Fruit fly (Drosophila melanogaster) whole organism, embryonic: ENCODE data around the gene CycB3.

Experiments
- ATbp ChIP-seq: fragments of 200-800 bp; sonication (Bioruptor generic); optimal IDR thresholded peaks from 2 replicates; lab custom pipeline; 2017; ENCODE audit warnings: missing biosample characterization, mild to moderate bottlenecking, missing genetic modification characterization, missing genetic modification reagents
- BEAF-32 ChIP-seq: fragments of 200-800 bp; sonication (Bioruptor generic); optimal IDR thresholded peaks from 3 replicates; lab custom pipeline; 2017; ENCODE audit warnings: missing biosample characterization, missing genetic modification characterization, mild to moderate bottlenecking, moderate library complexity, missing genetic modification reagents
- Bdp1 ChIP-seq: fragments of 200-800 bp; sonication (Bioruptor generic); optimal IDR thresholded peaks from 3 replicates; lab custom pipeline; 2016; ENCODE audit warnings: missing biosample characterization, missing genetic modification characterization
- Blimp-1 ChIP-seq: fragments of 200-800 bp; sonication (Bioruptor generic); optimal IDR thresholded peaks from 3 replicates; lab custom pipeline; 2018; ENCODE audit warnings: missing biosample characterization, missing genetic modification characterization, mild to moderate bottlenecking, moderate library complexity, missing genetic modification reagents
- CG10147 ChIP-seq: fragments of 200-800 bp; sonication (Bioruptor generic); optimal IDR thresholded peaks from 2 replicates; lab custom pipeline; 2019; ENCODE audit warnings: missing biosample characterization, mild to moderate bottlenecking, missing genetic modification characterization, moderate library complexity
- CG13123 ChIP-seq: fragments of 200-800 bp; sonication (Bioruptor generic); optimal IDR thresholded peaks from 2 replicates; lab custom pipeline; 2016; ENCODE audit warnings: missing biosample characterization, missing genetic modification characterization
- CG14710 ChIP-seq: fragments of 200-800 bp; sonication (Bioruptor generic); optimal IDR thresholded peaks from 3 replicates; lab custom pipeline; 2019; ENCODE audit warnings: missing biosample characterization, mild to moderate bottlenecking, missing genetic modification characterization, moderate library complexity
- CG15011 ChIP-seq: fragments of 200-800 bp; sonication (Bioruptor generic); optimal IDR thresholded peaks from 3 replicates; lab custom pipeline; 2018; ENCODE audit warnings: missing biosample characterization, mild to moderate bottlenecking, missing genetic modification characterization
- CG1529 ChIP-seq: fragments of 200-800 bp; sonication (Bioruptor generic); optimal IDR thresholded peaks from 3 replicates; lab custom pipeline; 2018; ENCODE audit warnings: missing biosample characterization, missing genetic modification characterization
- CG17912 ChIP-seq: fragments of 200-800 bp; sonication (Bioruptor generic); optimal IDR thresholded peaks from 2 replicates; lab custom pipeline; 2018; ENCODE audit warnings: missing biosample characterization, mild to moderate bottlenecking, missing genetic modification characterization
- CG18764 ChIP-seq: fragments of 200-800 bp; sonication (Bioruptor generic); optimal IDR thresholded peaks from 3 replicates; lab custom pipeline; 2016; ENCODE audit warnings: missing biosample characterization, missing genetic modification characterization
- CG2712 ChIP-seq: fragments of 200-800 bp; optimal IDR thresholded peaks from 3 replicates; lab custom pipeline; 2019; ENCODE audit warnings: missing biosample characterization, mild to moderate bottlenecking, missing genetic modification characterization, moderate library complexity
- CG2875 ChIP-seq: fragments of 200-800 bp; sonication (Bioruptor generic); optimal IDR thresholded peaks from 2 replicates; lab custom pipeline; 2017; ENCODE audit warnings: missing biosample characterization, mild to moderate bottlenecking, missing genetic modification characterization, missing genetic modification reagents
- CG30403 ChIP-seq: fragments of 200-800 bp; sonication (Bioruptor generic); optimal IDR thresholded peaks from 3 replicates; lab custom pipeline; 2016; ENCODE audit warnings: missing biosample characterization, missing genetic modification characterization
- CG30431 ChIP-seq: fragments of 200-800 bp; sonication (Bioruptor generic); optimal IDR thresholded peaks from 2 replicates; lab custom pipeline; 2017; ENCODE audit warnings: missing biosample characterization, missing genetic modification characterization
- CG3065 ChIP-seq: fragments of 200-800 bp; sonication (Bioruptor generic); optimal IDR thresholded peaks from 2 replicates; lab custom pipeline; 2016; ENCODE audit warnings: missing biosample characterization, missing genetic modification characterization
- CG31365 ChIP-seq: fragments of 200-800 bp; sonication (Bioruptor generic); optimal IDR thresholded peaks from 2 replicates; lab custom pipeline; 2018; ENCODE audit warnings: missing biosample characterization, mild to moderate bottlenecking, missing genetic modification characterization
- CG4282 ChIP-seq: fragments of 200-800 bp; sonication (Bioruptor generic); optimal IDR thresholded peaks from 2 replicates; lab custom pipeline; 2016; ENCODE audit warnings: missing biosample characterization, missing genetic modification characterization
- CG5180 ChIP-seq: fragments of 200-800 bp; sonication (Bioruptor generic); optimal IDR thresholded peaks from 3 replicates; lab custom pipeline; 2017; ENCODE audit warnings: missing biosample characterization, missing genetic modification characterization, mild to moderate bottlenecking, moderate library complexity, missing genetic modification reagents
- CG5245 ChIP-seq: fragments of 200-800 bp; sonication (Bioruptor generic); optimal IDR thresholded peaks from 3 replicates; lab custom pipeline; 2016; ENCODE audit warnings: missing biosample characterization, missing genetic modification characterization
- CG6854 ChIP-seq: fragments of 200-800 bp; sonication (Bioruptor generic); optimal IDR thresholded peaks from 3 replicates; lab custom pipeline; 2017; ENCODE audit warnings: missing biosample characterization, mild to moderate bottlenecking, missing genetic modification characterization
- CG7372 ChIP-seq: fragments of 200-800 bp; sonication (Bioruptor generic); IDR thresholded peaks from 2 replicates; pipeline ENCODE4 v1.3.6; 2022; ENCODE audit warnings: missing biosample characterization, missing genetic modification characterization
- CG7987 ChIP-seq: fragments of 200-800 bp; sonication (Bioruptor generic); optimal IDR thresholded peaks from 2 replicates; lab custom pipeline; 2018; ENCODE audit warnings: missing biosample characterization, mild to moderate bottlenecking, missing genetic modification characterization, moderate library complexity
- CG9215 ChIP-seq: fragments of 200-800 bp; sonication (Bioruptor generic); IDR thresholded peaks from 2 replicates; pipeline ENCODE4 v1.3.6; 2022; ENCODE audit warnings: missing biosample characterization, missing genetic modification characterization
- CG9876 ChIP-seq: fragments of 200-800 bp; sonication (Bioruptor generic); optimal IDR thresholded peaks from 2 replicates; lab custom pipeline; 2016; ENCODE audit warnings: missing biosample characterization, missing genetic modification characterization
- CG9932 ChIP-seq: fragments of 200-800 bp; sonication (Bioruptor generic); IDR thresholded peaks from 2 replicates; pipeline ENCODE4 v1.3.6; 2022; ENCODE audit warnings: missing biosample characterization, missing genetic modification characterization
- D19B ChIP-seq: fragments of 200-800 bp; sonication (Bioruptor generic); optimal IDR thresholded peaks from 2 replicates; lab custom pipeline; 2017; ENCODE audit warnings: missing biosample characterization, mild to moderate bottlenecking, missing genetic modification characterization
- GATAe ChIP-seq: fragments of 200-800 bp; sonication (Bioruptor generic); conservative IDR thresholded peaks from 2 replicates; pipeline ENCODE4 v1.3.6; 2022; ENCODE audit warnings: missing biosample characterization, missing genetic modification characterization
- NC2α ChIP-seq: fragments of 200-800 bp; sonication (Bioruptor generic); optimal IDR thresholded peaks from 2 replicates; lab custom pipeline; 2016; ENCODE audit warnings: missing biosample characterization, missing genetic modification characterization
- Nf-YA ChIP-seq: fragments of 200-800 bp; sonication (Bioruptor generic); IDR thresholded peaks from 2 replicates; pipeline ENCODE4 v1.3.6; 2022; ENCODE audit warnings: missing biosample characterization, missing genetic modification characterization
- Stat92E ChIP-seq, 3 experiments: fragments of >200 bp in 2 of 3; fragments of 200-800 bp in 1 of 3; sonication (Bioruptor generic) in 1 of 3; optimal IDR thresholded peaks; 2 replicates each; lab custom pipeline; 2017 to 2019; ENCODE audit warnings: missing biosample characterization in 3 of 3, missing genetic modification characterization in 3 of 3, mild to moderate bottlenecking in 1 of 3, moderate library complexity in 1 of 3
- YL-1 ChIP-seq: fragments of 200-800 bp; sonication (Bioruptor generic); optimal IDR thresholded peaks from 3 replicates; lab custom pipeline; 2017; ENCODE audit warnings: missing biosample characterization, mild to moderate bottlenecking, missing genetic modification characterization
- abd-A ChIP-seq: fragments of 200-800 bp; sonication (Bioruptor generic); optimal IDR thresholded peaks from 3 replicates; lab custom pipeline; 2019; ENCODE audit warnings: missing biosample characterization, mild to moderate bottlenecking, missing genetic modification characterization, moderate library complexity
- ara ChIP-seq: fragments of 200-800 bp; sonication (Bioruptor generic); IDR thresholded peaks from 2 replicates; pipeline ENCODE4 v1.3.6; 2022; ENCODE audit warnings: missing biosample characterization, missing genetic modification characterization
- ci ChIP-seq: fragments of 200-800 bp; sonication (Bioruptor generic); IDR thresholded peaks from 3 replicates; pipeline ENCODE4 v1.3.6; 2022; ENCODE audit warnings: missing biosample characterization, missing genetic modification characterization
- emc ChIP-seq: fragments of 200-800 bp; sonication (Bioruptor generic); optimal IDR thresholded peaks from 2 replicates; lab custom pipeline; 2016; ENCODE audit warnings: missing biosample characterization, missing genetic modification characterization
- eve ChIP-seq, 2 experiments: fragments of >200 bp; optimal IDR thresholded peaks; 2 replicates each; lab custom pipeline; 2017; ENCODE audit warnings: missing biosample characterization in 2 of 2, missing genetic modification characterization in 2 of 2
- gro ChIP-seq: fragments of 200-800 bp; sonication (Bioruptor generic); optimal IDR thresholded peaks from 2 replicates; lab custom pipeline; 2016; ENCODE audit warnings: missing biosample characterization, missing genetic modification characterization
- ham ChIP-seq: fragments of 200-800 bp; sonication (Bioruptor generic); IDR thresholded peaks from 2 replicates; pipeline ENCODE4 v1.3.6; 2022; ENCODE audit warnings: missing biosample characterization, missing genetic modification characterization
- hb ChIP-seq: fragments of 200-800 bp; sonication (Bioruptor generic); IDR thresholded peaks from 3 replicates; pipeline ENCODE4 v1.3.6; 2022; ENCODE audit warnings: missing biosample characterization, missing genetic modification characterization; ENCODE audit not compliant: partially characterized antibody
- ind ChIP-seq: fragments of 200-800 bp; sonication (Bioruptor generic); optimal IDR thresholded peaks from 3 replicates; lab custom pipeline; 2016; ENCODE audit warnings: missing biosample characterization, missing genetic modification characterization
- jigr1 ChIP-seq: fragments of 200-800 bp; sonication (Bioruptor generic); IDR thresholded peaks from 3 replicates; pipeline ENCODE4 v1.3.6; 2022; ENCODE audit warnings: missing biosample characterization, missing genetic modification characterization
- kah ChIP-seq: fragments of 200-800 bp; sonication (Bioruptor generic); optimal IDR thresholded peaks from 2 replicates; lab custom pipeline; 2018; ENCODE audit warnings: missing biosample characterization, mild to moderate bottlenecking, missing genetic modification characterization
- kay ChIP-seq: fragments of 200-800 bp; sonication (Bioruptor generic); optimal IDR thresholded peaks from 2 replicates; lab custom pipeline; 2016; ENCODE audit warnings: missing biosample characterization, missing genetic modification characterization
- lmd ChIP-seq: fragments of 200-800 bp; sonication (Bioruptor generic); IDR thresholded peaks from 2 replicates; pipeline ENCODE4 v1.3.6; 2022; ENCODE audit warnings: missing biosample characterization, missing genetic modification characterization
- slp2 ChIP-seq: fragments of 200-800 bp; sonication (Bioruptor generic); optimal IDR thresholded peaks from 2 replicates; lab custom pipeline; 2016; ENCODE audit warnings: missing biosample characterization, missing genetic modification characterization
- tgo ChIP-seq: fragments of 200-800 bp; sonication (Bioruptor generic); IDR thresholded peaks from 3 replicates; pipeline ENCODE4 v1.3.6; 2022; ENCODE audit warnings: missing biosample characterization, missing genetic modification characterization
- z ChIP-seq: fragments of 200-800 bp; sonication (Bioruptor generic); IDR thresholded peaks from 3 replicates; pipeline ENCODE4 v1.3.6; 2022; ENCODE audit warnings: missing biosample characterization, missing genetic modification characterization
- zf30C ChIP-seq: fragments of 200-800 bp; sonication (Bioruptor generic); optimal IDR thresholded peaks from 3 replicates; lab custom pipeline; 2018; ENCODE audit warnings: missing biosample characterization, mild to moderate bottlenecking, missing genetic modification characterization

The CycB3 gene

dm6 chr3R:24917814-24918636, 47.4 kb upstream of the CycB3 start, which contains the start of the genes PIG-S, sud1 and CG11168 (continued):
- TF ChIP-seq BEAF-32 (GFP tag; lab: Kevin White, UChicago) (peak; percentile 93), slp2 (GFP tag; lab: Kevin White, UChicago) (no peak), CG17912 (GFP tag; lab: Kevin White, UChicago) (no peak), CG7372 (no peak), hb (GFP tag; lab: Robert Waterston, UW) (peak; percentile 92), gro (no peak), ATbp (GFP tag; lab: Kevin White, UChicago) (peak; percentile 28), zf30C (GFP tag; lab: Kevin White, UChicago) (no peak), CG2712 (tag; lab: Kevin White, UChicago) (peak; percentile 75), tgo (GFP tag; lab: Robert Waterston, UW) (peak; percentile 78), ci (GFP tag; lab: Robert Waterston, UW) (0 out of 3 replicates have a peak, but pooled peaks have one; percentile 27), ara (GFP tag; lab: Robert Waterston, UW) (peak; percentile 8; the same call in 1 of the 2 replicates), CG7987 (GFP tag; lab: Kevin White, UChicago) (no peak), CG31365 (tag; lab: Kevin White, UChicago) (no peak), CG5245 (GFP tag; lab: Kevin White, UChicago) (no peak), CG6854 (GFP tag; lab: Kevin White, UChicago) (no peak), NC2α (no peak), YL-1 (GFP tag; lab: Kevin White, UChicago) (peak; percentile 51), CG9932 (GFP tag; lab: Robert Waterston, UW) (peak; percentile 89), z (GFP tag; lab: Robert Waterston, UW) (no peak), CG9876 (GFP tag; lab: Kevin White, UChicago) (no peak), ind (GFP tag; lab: Kevin White, UChicago) (peak; percentile 73), CG1529 (peak; percentile 5), kay (GFP tag; lab: Kevin White, UChicago) (no peak), CG9215 (GFP tag; lab: Robert Waterston, UW) (peak; percentile 69), CG2875 (peak; percentile 11), Bdp1 (GFP tag; lab: Kevin White, UChicago) (no peak), emc (GFP tag; lab: Kevin White, UChicago) (no peak), eve (GFP tag; optimal IDR thresholded peaks at IDR 0.05; lab: Kevin White, UChicago) (no peak), abd-A (tag; lab: Kevin White, UChicago) (no peak), CG13123 (GFP tag; lab: Kevin White, UChicago) (peak; percentile 48), Stat92E (GFP tag; optimal IDR thresholded peaks at IDR 0.05; lab: Kevin White, UChicago) (no peak), CG15011 (GFP tag; lab: Kevin White, UChicago) (no peak), Nf-YA (GFP tag; lab: Robert Waterston, UW) (no peak), lmd (GFP tag; lab: Robert Waterston, UW) (peak; percentile 80), CG30403 (GFP tag; lab: Kevin White, UChicago) (peak; percentile 65), CG18764 (GFP tag; lab: Kevin White, UChicago) (peak; percentile 34), CG3065 (GFP tag; lab: Kevin White, UChicago) (no peak), ham (GFP tag; lab: Robert Waterston, UW) (no peak), kah (peak; percentile 12), CG10147 (GFP tag; lab: Kevin White, UChicago) (peak; percentile 32), Blimp-1 (no peak), CG30431 (GFP tag; lab: Kevin White, UChicago) (peak; percentile 21), CG4282 (GFP tag; lab: Kevin White, UChicago) (no peak), jigr1 (GFP tag; lab: Robert Waterston, UW) (0 out of 3 replicates have a peak, but pooled peaks have one; percentile 17), D19B (no peak), CG5180 (no peak), GATAe (no peak), CG14710 (tag; lab: Kevin White, UChicago) (peak; percentile 81)
